Worm (Caenorhabditis elegans) whole organism, young adult: ENCODE data around the gene C54C6.11.

Source experiments
- F33H1.4 ChIP-seq: fragments of 200-800 bp; sonication (Bioruptor generic); IDR thresholded peaks from 2 replicates; pipeline ENCODE4 v1.3.6; 2022; ENCODE audit warnings: missing genetic modification reagents, missing genetic modification characterization, missing compliant biosample characterization
- Y67H2A.10 ChIP-seq: fragments of 200-800 bp; sonication (Bioruptor generic); conservative IDR thresholded peaks from 2 replicates; pipeline ENCODE4 v1.3.6; 2022; ENCODE audit warnings: missing genetic modification reagents, missing genetic modification characterization, missing compliant biosample characterization
- ama-1 ChIP-seq, 3 experiments: fragments of 150-350 bp in 1 of 3; sonication (generic microtip) in 2 of 3; optimal IDR thresholded peaks; 2 replicates each; lab custom pipeline; 2014 to 2018; ENCODE audit warnings: missing biosample characterization in 2 of 3, missing genetic modification characterization in 2 of 3, missing genetic modification reagents in 2 of 3
- dpl-1 ChIP-seq: fragments of 150-350 bp; optimal IDR thresholded peaks from 2 replicates; lab custom pipeline; 2014; ENCODE audit warnings: missing biosample characterization, missing genetic modification reagents, missing genetic modification characterization
- egl-44 ChIP-seq: fragments of 200-800 bp; sonication (Bioruptor generic); IDR thresholded peaks from 2 replicates; pipeline ENCODE4 v1.3.6; 2022; ENCODE audit warnings: missing genetic modification reagents, missing genetic modification characterization, missing compliant biosample characterization
- nhr-179 ChIP-seq: sonication (generic microtip); optimal IDR thresholded peaks from 2 replicates; lab custom pipeline; 2016; ENCODE audit warnings: mild to moderate bottlenecking, missing genetic modification characterization, missing compliant biosample characterization
- nhr-90 ChIP-seq: sonication (generic microtip); optimal IDR thresholded peaks from 2 replicates; lab custom pipeline; 2016; ENCODE audit warnings: missing genotype, mild to moderate bottlenecking, missing genetic modification characterization, missing compliant biosample characterization
- repo-1 ChIP-seq: sonication (generic microtip); optimal IDR thresholded peaks from 2 replicates; lab custom pipeline; 2017; ENCODE audit warnings: mild to moderate bottlenecking, missing genetic modification characterization, missing compliant biosample characterization
- sea-2 ChIP-seq: fragments of 200-800 bp; sonication (Bioruptor generic); IDR thresholded peaks from 2 replicates; pipeline ENCODE4 v1.3.6; 2022; ENCODE audit warnings: missing genetic modification characterization, missing compliant biosample characterization
- snpc-4 ChIP-seq, 5 experiments: fragments of 150-350 bp in 1 of 5; sonication (generic microtip) in 4 of 5; optimal IDR thresholded peaks; 2 replicates each; lab custom pipeline; 2014 to 2018; ENCODE audit warnings: missing genetic modification characterization in 5 of 5, missing biosample characterization in 3 of 5, antibody characterized with exemption in 2 of 5, mild to moderate bottlenecking in 2 of 5, missing compliant biosample characterization in 2 of 5, missing genotype in 2 of 5, moderate library complexity in 2 of 5, missing genetic modification reagents in 1 of 5
- unc-62 ChIP-seq: fragments of 150-350 bp; optimal IDR thresholded peaks from 2 replicates; lab custom pipeline; 2014; ENCODE audit warnings: missing biosample characterization, missing genetic modification reagents, missing genetic modification characterization
- ztf-22 ChIP-seq: fragments of 200-800 bp; sonication (Bioruptor generic); optimal IDR thresholded peaks from 2 replicates; lab custom pipeline; 2018; ENCODE audit warnings: mild to moderate bottlenecking, missing genetic modification characterization, moderate library complexity, missing compliant biosample characterization
- ztf-26 ChIP-seq: sonication (generic microtip); optimal IDR thresholded peaks from 2 replicates; lab custom pipeline; 2017; ENCODE audit warnings: missing genetic modification characterization, missing compliant biosample characterization

DNA sequence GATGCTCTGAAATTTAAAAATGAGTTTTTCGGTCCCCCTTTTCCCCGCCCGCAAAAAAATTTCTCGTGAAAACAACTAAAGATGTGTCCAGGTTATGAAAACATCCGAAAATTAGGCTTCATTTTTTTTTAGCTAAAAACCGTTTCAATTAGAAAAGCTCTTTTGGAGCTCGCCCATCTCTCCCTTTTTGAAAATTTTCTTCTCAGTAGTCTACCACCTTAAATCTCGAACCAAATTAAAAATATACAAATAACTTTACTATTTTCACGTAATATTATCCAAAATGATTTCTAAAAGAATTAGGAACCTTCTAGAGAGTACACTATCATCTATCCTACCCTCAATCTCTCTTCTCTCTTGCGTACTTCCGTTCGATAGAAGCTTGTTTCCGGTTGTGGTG is 14.2 kb downstream of the C54C6.11 start:
- TF ChIP-seq unc-62 (no peak), Y67H2A.10 (no peak), ama-1 (optimal IDR thresholded peaks at IDR 0.05; lab: Kevin White, UChicago) (no peak), ama-1 (GFP tag; optimal IDR thresholded peaks at IDR 0.05; lab: Kevin White, UChicago) (no peak), dpl-1 (GFP tag; lab: Kevin White, UChicago) (no peak), F33H1.4 (GFP tag; lab: Robert Waterston, UW) (no peak), nhr-90 (tag; lab: Kevin White, UChicago) (no peak), snpc-4 (GFP tag; optimal IDR thresholded peaks at IDR 0.05; lab: Kevin White, UChicago) (no peak), snpc-4 (tag; optimal IDR thresholded peaks at IDR 0.05; lab: Kevin White, UChicago) (no peak), repo-1 (no peak), sea-2 (GFP tag; lab: Robert Waterston, UW) (no peak), ztf-26 (tag; lab: Kevin White, UChicago) (no peak), ztf-22 (GFP tag; lab: Kevin White, UChicago) (no peak), egl-44 (GFP tag; lab: Robert Waterston, UW) (no peak), nhr-179 (no peak)
